Worm (Caenorhabditis elegans): ENCODE measurements around the gene K07E8.7.

Gene K07E8.7

ce11 chrII:671025-671424 lies 20.9 kb upstream of the K07E8.7 start, which contains the start of gene sri-46:
TSS of gene sri-46 (minus strand) at chrII:671125.
- TF ChIP-seq lin-39 (tag; optimal IDR thresholded peaks at IDR 0.05) (no peak), ceh-82 (tag; optimal IDR thresholded peaks at IDR 0.05) (no peak), sem-4 (tag; optimal IDR thresholded peaks at IDR 0.05) (no peak), ztf-4 (tag; optimal IDR thresholded peaks at IDR 0.05) (no peak), nhr-23 (tag; optimal IDR thresholded peaks at IDR 0.05) (no peak), nhr-25 (tag; optimal IDR thresholded peaks at IDR 0.05) (no peak), mdl-1 (tag; optimal IDR thresholded peaks at IDR 0.05) (no peak)

- TF ChIP-seq egl-27 (tag; optimal IDR thresholded peaks at IDR 0.05) (no peak), lin-13 (GFP tag; optimal IDR thresholded peaks at IDR 0.05) (no peak), Y55F3AM.14 (GFP tag; optimal IDR thresholded peaks at IDR 0.05) (no peak), fos-1 (tag; optimal IDR thresholded peaks at IDR 0.05) (no peak), ceh-16 (tag; optimal IDR thresholded peaks at IDR 0.05) (no peak), unc-62 (GFP tag; optimal IDR thresholded peaks at IDR 0.05) (no peak), mbf-1 (tag; optimal IDR thresholded peaks at IDR 0.05) (no peak), nhr-25 (tag; optimal IDR thresholded peaks at IDR 0.05) (no peak), sma-9 (GFP tag; optimal IDR thresholded peaks at IDR 0.05) (no peak), sma-9 (tag; optimal IDR thresholded peaks at IDR 0.05) (no peak)
These were observed 17.7 kb upstream of the K07E8.7 start for ce11 chrII:667864-668263.

- TF ChIP-seq mdl-1 (tag; optimal IDR thresholded peaks at IDR 0.05), result no peak
- no peak for TF ChIP-seq F13H6.1 (tag; optimal IDR thresholded peaks at IDR 0.05)
- no peak for TF ChIP-seq gmeb-1 (tag; optimal IDR thresholded peaks at IDR 0.05)
- TF ChIP-seq nhr-12 (tag; optimal IDR thresholded peaks at IDR 0.05), result no peak
- TF ChIP-seq fos-1 (tag; optimal IDR thresholded peaks at IDR 0.05), result no peak
- no peak for TF ChIP-seq elt-3 (tag; optimal IDR thresholded peaks at IDR 0.05)
- TF ChIP-seq C34F6.9 (tag; optimal IDR thresholded peaks at IDR 0.05), result no peak
- TF ChIP-seq alr-1 (tag; optimal IDR thresholded peaks at IDR 0.05), result no peak
- TF ChIP-seq lsy-2 (tag; optimal IDR thresholded peaks at IDR 0.05), result no peak
- no peak for TF ChIP-seq unc-39 (tag; optimal IDR thresholded peaks at IDR 0.05)
- TF ChIP-seq aly-2 (tag; optimal IDR thresholded peaks at IDR 0.05), result no peak
- TF ChIP-seq ztf-4 (tag; optimal IDR thresholded peaks at IDR 0.05), result no peak
- no peak for TF ChIP-seq elt-1 (tag; optimal IDR thresholded peaks at IDR 0.05)
- no peak for TF ChIP-seq ztf-1 (GFP tag; conservative IDR thresholded peaks at IDR 0.05)
- TF ChIP-seq egl-27 (tag; optimal IDR thresholded peaks at IDR 0.05), result no peak
These were observed 11.5 kb upstream of the K07E8.7 start, which contains the start of gene sri-45 for ce11 chrII:661696-662095. TSS of gene sri-45 (minus strand) at chrII:661796.

DNA sequence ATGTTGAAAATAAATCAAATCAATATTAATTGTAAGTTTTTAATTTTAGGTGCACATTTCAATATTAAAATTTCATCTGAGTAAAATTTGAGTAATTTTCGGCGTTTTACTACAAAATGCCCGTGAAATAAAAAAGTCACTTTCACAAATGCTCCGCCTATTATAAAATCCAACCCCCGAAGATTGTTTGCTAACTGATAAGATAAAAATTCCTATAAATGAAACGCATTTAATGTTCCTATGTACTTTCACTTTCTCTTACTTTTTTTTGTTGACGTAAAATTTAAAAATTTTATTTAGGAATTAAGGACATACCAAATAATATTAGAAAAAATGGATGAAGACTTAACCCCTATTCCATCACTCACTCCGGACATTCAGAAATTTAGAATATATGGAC lies 8.2 kb upstream of the K07E8.7 start, which contains the start of gene sdz-24:
sdz-24 (plus strand) TSS at position 301 of the 400 bp plus-strand sequence.
- TF ChIP-seq nhr-11 (tag; optimal IDR thresholded peaks at IDR 0.05), result no peak
- no peak for TF ChIP-seq nhr-10 (tag; optimal IDR thresholded peaks at IDR 0.05)
- TF ChIP-seq snpc-4 (tag; optimal IDR thresholded peaks at IDR 0.05), result no peak
- no peak for TF ChIP-seq F13H6.1 (tag; optimal IDR thresholded peaks at IDR 0.05)
- no peak for TF ChIP-seq nhr-237 (tag; optimal IDR thresholded peaks at IDR 0.05)
- TF ChIP-seq nhr-6 (tag; optimal IDR thresholded peaks at IDR 0.05), result no peak
- TF ChIP-seq unc-39 (tag; optimal IDR thresholded peaks at IDR 0.05), result no peak
- TF ChIP-seq ztf-1 (GFP tag; conservative IDR thresholded peaks at IDR 0.05), result no peak
- TF ChIP-seq mab-5 (tag; optimal IDR thresholded peaks at IDR 0.05), result no peak
- TF ChIP-seq peb-1 (tag; optimal IDR thresholded peaks at IDR 0.05), result no peak
- TF ChIP-seq mdl-1 (tag; optimal IDR thresholded peaks at IDR 0.05), result no peak
- TF ChIP-seq Y55F3AM.14 (GFP tag; optimal IDR thresholded peaks at IDR 0.05), result no peak
- no peak for TF ChIP-seq ceh-16 (tag; optimal IDR thresholded peaks at IDR 0.05)
- TF ChIP-seq elt-1 (tag; optimal IDR thresholded peaks at IDR 0.05), result no peak

DNA sequence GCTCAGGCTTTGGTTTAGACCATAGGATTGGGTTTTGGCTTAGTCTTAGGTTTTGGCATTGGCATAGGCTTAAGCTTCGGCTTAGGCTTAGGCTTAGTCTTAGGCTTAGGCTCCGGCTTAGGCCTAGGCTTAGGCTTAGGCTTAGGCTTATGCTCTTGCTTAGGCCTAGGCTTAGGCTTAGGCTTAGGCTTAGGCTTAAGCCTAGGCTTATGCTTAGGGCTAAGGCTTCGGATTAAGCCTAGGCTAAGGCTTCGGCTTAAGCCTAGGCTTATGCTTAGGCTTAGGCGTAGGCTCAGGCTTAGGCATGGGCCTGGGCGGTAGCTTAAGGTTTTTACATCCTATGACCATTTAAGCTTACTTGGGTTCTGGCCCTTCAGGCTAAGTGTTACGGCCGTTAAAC lies 1.2 kb upstream of the K07E8.7 start:
- TF ChIP-seq nhr-77 (tag; optimal IDR thresholded peaks at IDR 0.05) (no peak), unc-55 (GFP tag; optimal IDR thresholded peaks at IDR 0.05) (no peak), aly-2 (tag; optimal IDR thresholded peaks at IDR 0.05) (no peak), unc-39 (tag; optimal IDR thresholded peaks at IDR 0.05) (no peak), nhr-129 (tag; optimal IDR thresholded peaks at IDR 0.05) (no peak), mbf-1 (tag; optimal IDR thresholded peaks at IDR 0.05) (no peak)

Measured in whole organism, L2 larva.